Fruit fly (Drosophila melanogaster): Measurements from ENCODE around the gene Uch.

Uch gene

dm6 chr2L:2227316-2227715 is 13.3 kb upstream of the Uch start:
- TF ChIP-seq Vsx1 (GFP tag; optimal IDR thresholded peaks at IDR 0.05) (no peak), zen2 (GFP tag; IDR thresholded peaks at IDR 0.05; ENCODE audit: partially characterized antibody) (no peak), CG11247 (GFP tag; IDR thresholded peaks at IDR 0.05) (peak; percentile 26; the same call in 1 of the 2 replicates), CG32767 (GFP tag; IDR thresholded peaks at IDR 0.05) (peak; percentile 33; the same call in 1 of the 2 replicates), CG15479 (GFP tag; optimal IDR thresholded peaks at IDR 0.05) (no peak), sens (GFP tag) (peak; percentile 90), CG11093 (GFP tag; IDR thresholded peaks at IDR 0.05) (no peak), CG4282 (GFP tag; optimal IDR thresholded peaks at IDR 0.05) (no peak), Sox102F (GFP tag; optimal IDR thresholded peaks at IDR 0.05) (no peak), unc-4 (GFP tag; IDR thresholded peaks at IDR 0.05; ENCODE audit: partially characterized antibody) (no peak), CG10209 (GFP tag; optimal IDR thresholded peaks at IDR 0.05) (peak; percentile 19), psq (GFP tag; optimal IDR thresholded peaks at IDR 0.05) (no peak), pros (GFP tag; optimal IDR thresholded peaks at IDR 0.05) (peak; percentile 0), bsh (GFP tag; optimal IDR thresholded peaks at IDR 0.05) (peak; percentile 23 to 57), GATAe (GFP tag; conservative IDR thresholded peaks at IDR 0.05) (0 out of 2 replicates have a peak, but pooled peaks have one; percentile 16), HLH54F (GFP tag; optimal IDR thresholded peaks at IDR 0.05) (peak; percentile 10), ken (GFP tag; IDR thresholded peaks at IDR 0.05) (0 out of 3 replicates have a peak, but pooled peaks have one; percentile 3), H15 (GFP tag; IDR thresholded peaks at IDR 0.05) (peak; percentile 69; the same call in 2 of the 3 replicates), aop (GFP tag; IDR thresholded peaks at IDR 0.05) (no peak), tgo (GFP tag; IDR thresholded peaks at IDR 0.05) (peak; percentile 52; the same call in 2 of the 3 replicates), Hey (tag; optimal IDR thresholded peaks at IDR 0.05) (no peak), CG7928 (GFP tag; optimal IDR thresholded peaks at IDR 0.05) (no peak), slou (GFP tag; optimal IDR thresholded peaks at IDR 0.05) (no peak), slbo (GFP tag; IDR thresholded peaks at IDR 0.05) (peak; percentile 64), CoRest (tag; optimal IDR thresholded peaks at IDR 0.05) (peak; percentile 21), CG7372 (GFP tag; IDR thresholded peaks at IDR 0.05) (no peak), CG5953 (GFP tag; IDR thresholded peaks at IDR 0.05) (peak; percentile 53), dmrt99B (tag; optimal IDR thresholded peaks at IDR 0.05) (peak; percentile 72), Fer3 (tag; optimal IDR thresholded peaks at IDR 0.05) (no peak), Doc2 (GFP tag; IDR thresholded peaks at IDR 0.05) (no peak), corto (GFP tag; optimal IDR thresholded peaks at IDR 0.05) (no peak), vvl (GFP tag; IDR thresholded peaks at IDR 0.05) (peak; percentile 86), CG15514 (GFP tag; optimal IDR thresholded peaks at IDR 0.05) (no peak), ATbp (GFP tag; optimal IDR thresholded peaks at IDR 0.05) (peak; percentile 68), knrl (GFP tag; IDR thresholded peaks at IDR 0.05; ENCODE audit: partially characterized antibody) (no peak), D (optimal IDR thresholded peaks at IDR 0.05) (no peak), D (GFP tag; optimal IDR thresholded peaks at IDR 0.05) (peak; percentile 0), CG3726 (GFP tag; IDR thresholded peaks at IDR 0.05) (0 out of 3 replicates have a peak, but pooled peaks have one; percentile 38), Hsf (GFP tag; optimal IDR thresholded peaks at IDR 0.05) (peak; percentile 42), Awh (GFP tag; IDR thresholded peaks at IDR 0.05) (no peak; the same call in none of the 2 replicates), bigmax (GFP tag; optimal IDR thresholded peaks at IDR 0.05) (no peak), CG14441 (GFP tag; IDR thresholded peaks at IDR 0.05) (peak; percentile 65), Adf1 (GFP tag; IDR thresholded peaks at IDR 0.05) (no peak), ems (GFP tag; optimal IDR thresholded peaks at IDR 0.05) (no peak), eve (GFP tag; optimal IDR thresholded peaks at IDR 0.05) (no peak), sug (tag; optimal IDR thresholded peaks at IDR 0.05) (no peak), NC2α (GFP tag; optimal IDR thresholded peaks at IDR 0.05) (no peak), CG31365 (tag; optimal IDR thresholded peaks at IDR 0.05) (no peak), Bgb (GFP tag; IDR thresholded peaks at IDR 0.05; ENCODE audit: partially characterized antibody) (no peak), crp (GFP tag; optimal IDR thresholded peaks at IDR 0.05) (no peak), CG12071 (GFP tag; optimal IDR thresholded peaks at IDR 0.05) (peak; percentile 59)
